Worm (Caenorhabditis elegans) whole organism, L1 larva: ENCODE measurements around the gene B0294.3.

Experiments used
- C34B4.2 ChIP-seq: sonication (generic microtip); optimal IDR thresholded peaks from 2 replicates; lab custom pipeline; 2017; ENCODE audit warnings: mild to moderate bottlenecking, missing genetic modification characterization, missing compliant biosample characterization
- aha-1 ChIP-seq: fragments of 150-350 bp; optimal IDR thresholded peaks from 2 replicates; lab custom pipeline; 2014; ENCODE audit warnings: missing biosample characterization, missing genetic modification characterization
- aly-2 ChIP-seq: fragments of 150-350 bp; optimal IDR thresholded peaks from 2 replicates; lab custom pipeline; 2014; ENCODE audit warnings: missing biosample characterization, missing genetic modification characterization
- ama-1 ChIP-seq: fragments of 150-350 bp; optimal IDR thresholded peaks from 2 replicates; lab custom pipeline; 2014
- blmp-1 ChIP-seq: fragments of 150-350 bp; optimal IDR thresholded peaks from 2 replicates; lab custom pipeline; 2014; ENCODE audit warnings: missing biosample characterization, missing genetic modification characterization
- ceh-8 ChIP-seq: fragments of 200-800 bp; sonication (Bioruptor generic); optimal IDR thresholded peaks from 2 replicates; lab custom pipeline; 2018; ENCODE audit warnings: mild to moderate bottlenecking, missing genetic modification characterization, moderate library complexity, missing compliant biosample characterization
- ceh-82 ChIP-seq, 3 experiments: fragments of 150-350 bp in 1 of 3; sonication (generic microtip) in 2 of 3; optimal IDR thresholded peaks; 2 replicates each; lab custom pipeline; 2014 to 2017; ENCODE audit warnings: missing biosample characterization in 3 of 3, missing genetic modification characterization in 3 of 3
- ceh-88 ChIP-seq: fragments of 200-800 bp; sonication (Bioruptor generic); IDR thresholded peaks from 2 replicates; pipeline ENCODE4 v1.3.6; 2022; ENCODE audit warnings: missing genetic modification characterization, missing compliant biosample characterization
- dpl-1 ChIP-seq, 3 experiments: fragments of 150-350 bp in 2 of 3; sonication (generic microtip) in 1 of 3; optimal IDR thresholded peaks; 2 replicates each; lab custom pipeline; 2014 to 2017; ENCODE audit warnings: missing biosample characterization in 3 of 3, missing genetic modification characterization in 3 of 3, missing genetic modification reagents in 3 of 3
- dsc-1 ChIP-seq: sonication (generic microtip); optimal IDR thresholded peaks from 2 replicates; lab custom pipeline; 2016; ENCODE audit warnings: mild to moderate bottlenecking, missing genetic modification characterization, missing compliant biosample characterization
- efl-1 ChIP-seq, 4 experiments: fragments of 150-350 bp; optimal IDR thresholded peaks in 3 of 4; peaks in 1 of 4; 1 replicate in 1 of 4; 2 replicates in 3 of 4; lab custom pipeline; 2014; ENCODE audit warnings: missing biosample characterization in 2 of 4, missing genetic modification characterization in 2 of 4, missing genetic modification reagents in 2 of 4
- egl-27 ChIP-seq, 2 experiments: fragments of 150-350 bp in 1 of 2; sonication (generic microtip); optimal IDR thresholded peaks; 3 replicates each; lab custom pipeline; 2017 to 2018; ENCODE audit warnings: missing biosample characterization in 2 of 2, missing genetic modification characterization in 2 of 2, missing genetic modification reagents in 2 of 2
- hpl-2 ChIP-seq: fragments of 150-350 bp; optimal IDR thresholded peaks from 2 replicates; lab custom pipeline; 2014; ENCODE audit warnings: missing biosample characterization, missing genetic modification reagents, missing genetic modification characterization
- jun-1 ChIP-seq: fragments of 150-350 bp; optimal IDR thresholded peaks from 2 replicates; lab custom pipeline; 2014; ENCODE audit warnings: missing biosample characterization, missing genetic modification reagents, missing genetic modification characterization
- lin-13 ChIP-seq: fragments of 150-350 bp; optimal IDR thresholded peaks from 2 replicates; lab custom pipeline; 2014; ENCODE audit warnings: missing biosample characterization, missing genetic modification reagents, missing genetic modification characterization
- lin-14 ChIP-seq: fragments of 200-800 bp; sonication (Bioruptor generic); optimal IDR thresholded peaks from 2 replicates; lab custom pipeline; 2018; ENCODE audit warnings: mild to moderate bottlenecking, missing genetic modification characterization, moderate library complexity, missing compliant biosample characterization
- lin-35 ChIP-seq, 2 experiments: fragments of 150-350 bp; optimal IDR thresholded peaks; 2 replicates each; lab custom pipeline; 2014; ENCODE audit warnings: missing biosample characterization in 2 of 2, missing genetic modification characterization in 2 of 2, missing genetic modification reagents in 2 of 2
- lsy-2 ChIP-seq, 2 experiments: fragments of 150-350 bp; optimal IDR thresholded peaks; 2 replicates each; lab custom pipeline; 2014; ENCODE audit warnings: missing biosample characterization in 2 of 2, missing genetic modification characterization in 2 of 2
- mab-9 ChIP-seq: fragments of 200-800 bp; sonication (Bioruptor generic); IDR thresholded peaks from 2 replicates; pipeline ENCODE4 v1.3.6; 2022; ENCODE audit warnings: missing genetic modification reagents, missing genetic modification characterization, missing compliant biosample characterization
- mdl-1 ChIP-seq, 2 experiments: fragments of 150-350 bp; optimal IDR thresholded peaks; 2 replicates each; lab custom pipeline; 2014 to 2017; ENCODE audit warnings: missing biosample characterization in 2 of 2, missing genetic modification characterization in 2 of 2, inconsistent platforms in 1 of 2
- mef-2 ChIP-seq: fragments of 150-350 bp; optimal IDR thresholded peaks from 2 replicates; lab custom pipeline; 2014; ENCODE audit warnings: missing biosample characterization, missing genetic modification characterization
- nhr-19 ChIP-seq: fragments of 200-800 bp; sonication (Bioruptor generic); conservative IDR thresholded peaks from 2 replicates; pipeline ENCODE4 v1.3.6; 2022; ENCODE audit warnings: missing genetic modification characterization, missing compliant biosample characterization
- nhr-20 ChIP-seq: sonication (generic microtip); optimal IDR thresholded peaks from 2 replicates; lab custom pipeline; 2016; ENCODE audit warnings: mild to moderate bottlenecking, missing genetic modification characterization, missing compliant biosample characterization
- nhr-237 ChIP-seq: fragments of 150-350 bp; optimal IDR thresholded peaks from 2 replicates; lab custom pipeline; 2014; ENCODE audit warnings: missing biosample characterization, missing genetic modification characterization
- nhr-47 ChIP-seq: sonication (generic microtip); optimal IDR thresholded peaks from 2 replicates; lab custom pipeline; 2016; ENCODE audit warnings: mild to moderate bottlenecking, missing genetic modification characterization, moderate library complexity, missing compliant biosample characterization
- nhr-76 ChIP-seq: sonication (generic microtip); optimal IDR thresholded peaks from 2 replicates; lab custom pipeline; 2017; ENCODE audit warnings: missing biosample characterization, missing genetic modification characterization
- nhr-77 ChIP-seq: fragments of 150-350 bp; optimal IDR thresholded peaks from 2 replicates; lab custom pipeline; 2014; ENCODE audit warnings: missing biosample characterization, missing genetic modification characterization
- nhr-85 ChIP-seq: sonication (generic microtip); peaks from one replicate; lab custom pipeline; 2016; ENCODE audit warnings: missing genetic modification characterization, inconsistent platforms, missing compliant biosample characterization
- nhr-90 ChIP-seq: sonication (generic microtip); optimal IDR thresholded peaks from 2 replicates; lab custom pipeline; 2016; ENCODE audit warnings: mild to moderate bottlenecking, missing genetic modification characterization, missing compliant biosample characterization; ENCODE audit not compliant: poor library complexity
- pag-3 ChIP-seq: sonication (generic microtip); optimal IDR thresholded peaks from 2 replicates; lab custom pipeline; 2017; ENCODE audit warnings: missing genetic modification characterization, mild to moderate bottlenecking, missing compliant biosample characterization, antibody characterized with exemption, borderline replicate concordance; ENCODE audit not compliant: insufficient read depth
- pax-3 ChIP-seq: fragments of 200-800 bp; sonication (Bioruptor generic); optimal IDR thresholded peaks from 2 replicates; lab custom pipeline; 2018; ENCODE audit warnings: mild to moderate bottlenecking, missing genetic modification characterization, moderate library complexity, missing compliant biosample characterization
- pqm-1 ChIP-seq: sonication (generic microtip); optimal IDR thresholded peaks from 3 replicates; lab custom pipeline; 2017; ENCODE audit warnings: missing biosample characterization, missing genetic modification characterization
- rnt-1 ChIP-seq: sonication (generic microtip); optimal IDR thresholded peaks from 2 replicates; lab custom pipeline; 2016; ENCODE audit warnings: mild to moderate bottlenecking, missing genetic modification characterization, moderate library complexity, missing compliant biosample characterization
- skn-1 ChIP-seq: fragments of 150-350 bp; optimal IDR thresholded peaks from 2 replicates; lab custom pipeline; 2014; ENCODE audit warnings: missing biosample characterization, missing genetic modification characterization
- snpc-4 ChIP-seq: fragments of 150-350 bp; optimal IDR thresholded peaks from 2 replicates; lab custom pipeline; 2014; ENCODE audit warnings: missing biosample characterization, missing genetic modification characterization
- snu-23 ChIP-seq: sonication (generic microtip); optimal IDR thresholded peaks from 2 replicates; lab custom pipeline; 2016; ENCODE audit warnings: missing genetic modification characterization, missing compliant biosample characterization
- sup-37 ChIP-seq: fragments of 200-800 bp; sonication (Bioruptor generic); optimal IDR thresholded peaks from 2 replicates; lab custom pipeline; 2018; ENCODE audit warnings: mild to moderate bottlenecking, missing genetic modification characterization, missing compliant biosample characterization
- swsn-7 ChIP-seq: sonication (generic microtip); optimal IDR thresholded peaks from 2 replicates; lab custom pipeline; 2016; ENCODE audit warnings: missing genetic modification characterization, missing compliant biosample characterization
- tbx-2 ChIP-seq: sonication (generic microtip); optimal IDR thresholded peaks from 2 replicates; lab custom pipeline; 2016; ENCODE audit warnings: missing genetic modification characterization, missing compliant biosample characterization
- unc-130 ChIP-seq: fragments of 150-350 bp; optimal IDR thresholded peaks from 2 replicates; lab custom pipeline; 2017; ENCODE audit warnings: missing biosample characterization, missing genetic modification characterization, inconsistent platforms
- unc-98 ChIP-seq: fragments of 200-800 bp; sonication (Bioruptor generic); IDR thresholded peaks from 2 replicates; pipeline ENCODE4 v1.3.6; 2022; ENCODE audit warnings: missing genetic modification characterization, missing compliant biosample characterization
- xbp-1 ChIP-seq: sonication (generic microtip); optimal IDR thresholded peaks from 2 replicates; lab custom pipeline; 2016; ENCODE audit warnings: missing genetic modification characterization, missing compliant biosample characterization

Gene B0294.3

DNA sequence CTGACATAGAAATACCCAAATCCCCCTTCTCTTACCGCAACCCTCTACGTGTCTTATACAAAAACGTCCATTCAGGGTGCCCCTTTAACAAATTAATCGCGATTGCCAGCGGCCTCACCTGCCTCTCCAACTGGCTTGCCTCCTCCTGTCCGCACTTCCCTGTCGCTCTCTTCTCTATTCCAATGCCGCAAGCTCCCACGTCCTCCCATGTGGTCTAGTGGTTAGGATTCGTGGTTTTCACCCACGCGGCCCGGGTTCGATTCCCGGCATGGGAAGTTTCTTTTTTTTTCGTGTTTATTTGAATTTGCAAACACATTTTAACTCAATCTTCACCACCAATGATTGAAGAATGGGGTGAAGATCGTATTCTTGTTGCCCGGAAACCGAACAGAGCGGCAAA is 33.4 kb upstream of the B0294.3 start (continued):
- peak; percentile 84 for TF ChIP-seq snu-23 (GFP tag; lab: Kevin White, UChicago)

DNA sequence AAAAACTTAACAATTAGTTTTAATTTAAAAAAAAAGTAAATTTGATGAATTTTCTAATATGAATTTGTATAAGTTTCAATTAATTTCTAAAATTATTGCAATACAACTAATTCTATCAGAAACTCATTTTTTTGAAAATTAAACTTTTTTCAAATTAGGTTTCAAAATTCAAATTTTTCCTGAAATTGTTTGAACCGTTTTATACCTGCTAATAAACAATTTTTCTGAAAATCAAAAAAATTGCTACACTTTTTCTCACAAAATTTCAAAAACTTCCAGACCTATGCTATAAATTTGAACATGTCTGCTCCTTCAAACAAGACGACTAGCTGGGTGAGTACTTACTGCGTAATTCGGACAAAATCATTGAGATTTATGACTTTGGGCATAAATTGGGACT is 31.6 kb upstream of the B0294.3 start, which contains the start of gene T26C11.8:
Gene T26C11.8 (plus strand): TSS at position 301 of the 400 bp plus-strand sequence.
- TF ChIP-seq skn-1 (tag; lab: Kevin White, UChicago) (no peak), lin-14 (no peak), nhr-19 (no peak), ama-1 (lab: Kevin White, UChicago) (no peak), unc-130 (tag; lab: Kevin White, UChicago) (no peak)

ce11 chrX:1864946-1865345 is 27.0 kb upstream of the B0294.3 start, which contains the start of gene tbx-41:
TSS of gene tbx-41 (plus strand) at chrX:1865246.
- TF ChIP-seq mab-9: no peak
- TF ChIP-seq nhr-85: no peak
- TF ChIP-seq ceh-88 (GFP tag; lab: Robert Waterston, UW): no peak
- TF ChIP-seq pag-3 (tag; lab: Kevin White, UChicago): no peak
- no peak for TF ChIP-seq pqm-1
- no peak for TF ChIP-seq snpc-4 (tag; lab: Kevin White, UChicago)

DNA sequence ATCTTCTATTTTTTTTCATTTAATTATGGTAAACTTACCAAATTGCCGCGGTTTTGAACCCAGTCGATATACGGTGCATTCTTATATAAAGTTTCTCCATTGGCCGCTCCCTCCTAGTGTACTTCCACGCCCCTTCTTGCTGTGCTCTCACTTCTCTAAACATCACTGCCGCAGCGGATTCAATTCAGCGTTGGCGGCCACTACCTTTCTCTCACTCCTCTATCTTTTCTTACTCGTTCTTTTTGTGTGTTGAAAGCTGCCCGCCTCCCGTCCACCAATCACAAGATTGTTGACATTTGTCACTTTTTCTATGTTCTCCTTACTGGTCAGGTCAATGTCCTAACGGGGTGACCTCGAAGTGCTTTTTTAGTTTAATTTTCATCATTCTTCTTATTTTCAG is 21.0 kb upstream of the B0294.3 start:
- TF ChIP-seq unc-130 (tag; lab: Kevin White, UChicago): no peak
- TF ChIP-seq skn-1 (tag; lab: Kevin White, UChicago): peak; percentile 29
- TF ChIP-seq rnt-1 (tag; lab: Kevin White, UChicago): peak; percentile 11
- peak; percentile 30 for TF ChIP-seq lin-14
- peak in 1 of 2 experiments; percentile 81 for TF ChIP-seq lsy-2 (tag; optimal IDR thresholded peaks at IDR 0.05; lab: Kevin White, UChicago)
- TF ChIP-seq xbp-1 (tag; lab: Kevin White, UChicago): peak; percentile 26

ce11 chrX:1880665-1881064 is 11.3 kb upstream of the B0294.3 start:
- TF ChIP-seq swsn-7 (peak; percentile 65), sup-37 (GFP tag; lab: Kevin White, UChicago) (peak; percentile 47), nhr-90 (tag; lab: Kevin White, UChicago) (peak; percentile 73), nhr-20 (tag; lab: Kevin White, UChicago) (peak; percentile 66), tbx-2 (tag; lab: Kevin White, UChicago) (peak; percentile 67), nhr-77 (tag; lab: Kevin White, UChicago) (peak; percentile 7), nhr-85 (peak; percentile 71), lsy-2 (tag; optimal IDR thresholded peaks at IDR 0.05; lab: Kevin White, UChicago) (peak; percentile 55 to 59), mdl-1 (tag; optimal IDR thresholded peaks at IDR 0.05; lab: Kevin White, UChicago) (peak in 1 of 2 experiments; percentile 37), lin-35 (GFP tag; optimal IDR thresholded peaks at IDR 0.05; lab: Kevin White, UChicago) (peak in 1 of 2 experiments; percentile 66), C34B4.2 (tag; lab: Kevin White, UChicago) (no peak), pqm-1 (no peak), ceh-8 (GFP tag; lab: Kevin White, UChicago) (peak; percentile 62), ama-1 (lab: Kevin White, UChicago) (no peak), dsc-1 (tag; lab: Kevin White, UChicago) (peak; percentile 81), blmp-1 (no peak), xbp-1 (tag; lab: Kevin White, UChicago) (peak; percentile 56), nhr-76 (no peak), nhr-237 (tag; lab: Kevin White, UChicago) (no peak), ceh-82 (tag; optimal IDR thresholded peaks at IDR 0.05; lab: Kevin White, UChicago) (peak; percentile 57 to 70 (median 66)), pax-3 (tag; lab: Kevin White, UChicago) (no peak), pag-3 (tag; lab: Kevin White, UChicago) (no peak), jun-1 (tag; lab: Kevin White, UChicago) (peak; percentile 42), mef-2 (no peak), lin-13 (GFP tag; lab: Kevin White, UChicago) (peak; percentile 46), efl-1 (optimal IDR thresholded peaks at IDR 0.05; lab: Kevin White, UChicago) (peak; percentile 24 to 31), efl-1 (GFP tag; optimal IDR thresholded peaks at IDR 0.05 in 1 of 2; lab: Kevin White, UChicago) (peak in 1 of 2 experiments; percentile 94), mab-9 (0 out of 2 replicates have a peak, but pooled peaks have one; percentile 32), aha-1 (tag; lab: Kevin White, UChicago) (no peak), unc-98 (GFP tag; lab: Robert Waterston, UW) (no peak), egl-27 (tag; optimal IDR thresholded peaks at IDR 0.05; lab: Kevin White, UChicago) (no peak), nhr-47 (peak; percentile 79), skn-1 (tag; lab: Kevin White, UChicago) (peak; percentile 92), hpl-2 (GFP tag; lab: Kevin White, UChicago) (no peak), dpl-1 (GFP tag; optimal IDR thresholded peaks at IDR 0.05; lab: Kevin White, UChicago) (peak in 1 of 3 experiments; percentile 33), aly-2 (tag; lab: Kevin White, UChicago) (no peak)
